Fruit fly (Drosophila melanogaster) whole organism, wandering third instar larva: ENCODE measurements around the gene CG3630.

Experiments
- CG32264 ChIP-seq: fragments of 200-800 bp; sonication (Bioruptor generic); optimal IDR thresholded peaks from 2 replicates; lab custom pipeline; 2016; ENCODE audit warnings: missing biosample characterization, missing genetic modification characterization
- CG9705 ChIP-seq: fragments of 200-800 bp; sonication (Bioruptor generic); optimal IDR thresholded peaks from 2 replicates; lab custom pipeline; 2018; ENCODE audit warnings: missing biosample characterization, mild to moderate bottlenecking, missing genetic modification characterization
- GATAd ChIP-seq: sonication (Bioruptor generic); optimal IDR thresholded peaks from 2 replicates; lab custom pipeline; 2016; ENCODE audit warnings: missing biosample characterization, missing genetic modification characterization
- Hr83 ChIP-seq: fragments of 200-300 bp; sonication (Bioruptor generic); optimal IDR thresholded peaks from 2 replicates; lab custom pipeline; 2016; ENCODE audit warnings: missing biosample characterization, mild to moderate bottlenecking, missing genetic modification characterization, moderate library complexity; ENCODE audit not compliant: poor library complexity, severe bottlenecking
- Jra ChIP-seq: sonication (Bioruptor generic); optimal IDR thresholded peaks from 2 replicates; lab custom pipeline; 2016; ENCODE audit warnings: missing biosample characterization, missing genetic modification characterization
- Mio ChIP-seq: sonication (Bioruptor generic); optimal IDR thresholded peaks from 2 replicates; lab custom pipeline; 2016; ENCODE audit warnings: missing biosample characterization, missing genetic modification characterization
- N ChIP-seq: fragments of >200 bp; optimal IDR thresholded peaks from 2 replicates; lab custom pipeline; 2018; ENCODE audit warnings: missing biosample characterization, missing external identifiers, missing genetic modification characterization
- OdsH ChIP-seq: fragments of 200-800 bp; sonication (Bioruptor generic); optimal IDR thresholded peaks from 2 replicates; lab custom pipeline; 2016; ENCODE audit warnings: missing biosample characterization, mild to moderate bottlenecking, missing genetic modification characterization
- Rel ChIP-seq, 2 experiments: fragments of 200-800 bp; sonication (Bioruptor generic) in 1 of 2; optimal IDR thresholded peaks; 2 replicates in 1 of 2; 3 replicates in 1 of 2; lab custom pipeline; 2016 to 2019; ENCODE audit warnings: mild to moderate bottlenecking in 2 of 2, missing biosample characterization in 2 of 2, missing genetic modification characterization in 2 of 2, moderate library complexity in 1 of 2
- Sp1 ChIP-seq: fragments of 200-800 bp; sonication (Bioruptor generic); optimal IDR thresholded peaks from 3 replicates; lab custom pipeline; 2019; ENCODE audit warnings: missing biosample characterization, mild to moderate bottlenecking, missing genetic modification characterization, moderate library complexity
- Vsx2 ChIP-seq: fragments of 200-300, 225-300 bp; sonication (Bioruptor generic); optimal IDR thresholded peaks from 2 replicates; lab custom pipeline; 2018; ENCODE audit warnings: missing biosample characterization, missing genetic modification characterization; ENCODE audit not compliant: partially characterized antibody
- br ChIP-seq: fragments of 200-800 bp; sonication (Bioruptor generic); optimal IDR thresholded peaks from 2 replicates; lab custom pipeline; 2016; ENCODE audit warnings: missing biosample characterization, missing genetic modification characterization
- brk ChIP-seq: fragments of 200-800 bp; sonication (Bioruptor generic); optimal IDR thresholded peaks from 2 replicates; lab custom pipeline; 2016; ENCODE audit warnings: missing biosample characterization, mild to moderate bottlenecking, missing genetic modification characterization
- dl ChIP-seq, 2 experiments: fragments of 175-275, 200-275 bp in 1 of 2; fragments of 200-275 bp in 1 of 2; sonication (Bioruptor generic); optimal IDR thresholded peaks; lab custom pipeline; 2018; ENCODE audit warnings: mild to moderate bottlenecking in 2 of 2, missing biosample characterization in 2 of 2, missing genetic modification characterization in 2 of 2, moderate library complexity in 2 of 2; ENCODE audit not compliant: partially characterized antibody in 2 of 2, insufficient read depth in 1 of 2
- dsf ChIP-seq: sonication (Bioruptor generic); optimal IDR thresholded peaks from 2 replicates; lab custom pipeline; 2016; ENCODE audit warnings: missing biosample characterization, missing genetic modification characterization, borderline replicate concordance
- fru ChIP-seq: fragments of 200-800 bp; sonication (Bioruptor generic); optimal IDR thresholded peaks from 3 replicates; lab custom pipeline; 2016; ENCODE audit warnings: missing biosample characterization, mild to moderate bottlenecking, missing genetic modification characterization
- h ChIP-seq: fragments of 200-800 bp; sonication (Bioruptor generic); optimal IDR thresholded peaks from 3 replicates; lab custom pipeline; 2016; ENCODE audit warnings: missing biosample characterization, mild to moderate bottlenecking, missing genetic modification characterization
- jim ChIP-seq: fragments of 175-275, 200-325 bp; sonication (Bioruptor generic); optimal IDR thresholded peaks from 2 replicates; lab custom pipeline; 2016; ENCODE audit warnings: missing biosample characterization, mild to moderate bottlenecking, missing genetic modification characterization
- pan ChIP-seq: fragments of >200 bp; optimal IDR thresholded peaks from 2 replicates; lab custom pipeline; 2017
- rgr ChIP-seq: fragments of 200-800 bp; sonication (Bioruptor generic); optimal IDR thresholded peaks from 3 replicates; lab custom pipeline; 2016; ENCODE audit warnings: missing biosample characterization, mild to moderate bottlenecking, missing genetic modification characterization
- sage ChIP-seq: fragments of 200-800 bp; sonication (Bioruptor generic); optimal IDR thresholded peaks from 2 replicates; lab custom pipeline; 2016; ENCODE audit warnings: missing biosample characterization, mild to moderate bottlenecking, missing genetic modification characterization
- sv ChIP-seq: fragments of 200-800 bp; sonication (Bioruptor generic); optimal IDR thresholded peaks from 3 replicates; lab custom pipeline; 2016; ENCODE audit warnings: missing biosample characterization, missing genetic modification characterization
- tai ChIP-seq: sonication (Bioruptor generic); optimal IDR thresholded peaks from 2 replicates; lab custom pipeline; 2016; ENCODE audit warnings: missing biosample characterization, missing genetic modification characterization
- usp ChIP-seq: fragments of >200 bp; optimal IDR thresholded peaks from 2 replicates; lab custom pipeline; 2017; ENCODE audit warnings: missing biosample characterization, missing genetic modification characterization
- woc ChIP-seq: sonication (Bioruptor generic); optimal IDR thresholded peaks from 2 replicates; lab custom pipeline; 2016; ENCODE audit warnings: missing biosample characterization, mild to moderate bottlenecking, missing genetic modification characterization

CG3630 gene

DNA sequence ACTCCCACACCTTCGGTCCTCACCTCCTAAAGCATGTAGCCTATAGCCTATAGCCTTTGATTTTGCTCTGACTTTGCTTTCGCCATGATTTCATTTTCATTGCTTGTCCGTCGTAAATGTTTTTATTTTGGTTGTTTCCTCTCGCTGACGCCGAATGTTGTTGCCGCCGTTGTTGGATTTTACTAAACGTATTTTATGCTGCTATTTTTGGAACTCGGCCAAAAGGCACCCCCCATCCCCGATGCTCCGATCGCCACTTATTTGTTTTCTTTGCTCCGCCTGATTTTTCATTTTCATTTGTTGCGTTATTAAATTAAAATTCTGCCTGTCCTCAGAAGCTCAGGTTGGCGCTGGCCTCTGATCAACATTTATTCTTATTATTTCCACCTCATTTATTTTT, 57.2 kb downstream of the CG3630 start:
- TF ChIP-seq Mio (GFP tag; lab: Kevin White, UChicago) (no peak), jim (GFP tag; lab: Kevin White, UChicago) (no peak), h (no peak), usp (GFP tag; lab: Kevin White, UChicago) (no peak), pan (lab: Kevin White, UChicago) (no peak), Vsx2 (GFP tag; lab: Kevin White, UChicago) (no peak), dl (GFP tag; optimal IDR thresholded peaks at IDR 0.05; lab: Kevin White, UChicago; ENCODE audit: insufficient read depth in 1 of 2, partially characterized antibody in 2 of 2) (no peak), OdsH (no peak), Jra (no peak), N (GFP tag; lab: Kevin White, UChicago) (no peak), Hr83 (GFP tag; lab: Kevin White, UChicago) (no peak), tai (no peak), CG32264 (GFP tag; lab: Kevin White, UChicago) (no peak), br (GFP tag; lab: Kevin White, UChicago) (no peak), sv (GFP tag; lab: Kevin White, UChicago) (no peak), GATAd (no peak), dsf (no peak), rgr (GFP tag; lab: Kevin White, UChicago) (no peak), Rel (GFP tag; optimal IDR thresholded peaks at IDR 0.05; lab: Kevin White, UChicago) (no peak), Rel (tag; optimal IDR thresholded peaks at IDR 0.05; lab: Kevin White, UChicago) (no peak)

DNA sequence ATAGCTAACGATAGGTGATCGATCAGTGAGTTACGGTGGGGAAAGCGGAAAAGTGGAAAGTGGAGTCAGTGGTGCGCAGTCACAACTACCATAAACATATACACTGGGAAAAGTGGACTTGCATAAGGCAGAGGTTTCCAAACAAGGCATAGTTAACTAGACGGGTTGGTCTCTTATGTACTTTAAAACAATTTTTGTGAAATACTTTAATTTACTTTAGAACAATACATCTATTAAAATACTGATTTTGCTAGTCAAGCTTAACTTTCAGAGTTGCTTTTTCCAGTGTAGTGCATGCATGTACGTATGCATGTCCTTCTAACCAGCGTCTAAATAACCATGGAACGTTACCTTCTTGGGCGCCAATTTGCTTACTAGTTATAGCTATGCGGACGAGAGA, 57.9 kb downstream of the CG3630 start:
- TF ChIP-seq brk (GFP tag; lab: Kevin White, UChicago) (no peak), br (GFP tag; lab: Kevin White, UChicago) (no peak), woc (no peak), Vsx2 (GFP tag; lab: Kevin White, UChicago) (no peak), sage (GFP tag; lab: Kevin White, UChicago) (no peak), CG9705 (no peak), fru (GFP tag; lab: Kevin White, UChicago) (no peak), Hr83 (GFP tag; lab: Kevin White, UChicago) (no peak), h (no peak)

DNA sequence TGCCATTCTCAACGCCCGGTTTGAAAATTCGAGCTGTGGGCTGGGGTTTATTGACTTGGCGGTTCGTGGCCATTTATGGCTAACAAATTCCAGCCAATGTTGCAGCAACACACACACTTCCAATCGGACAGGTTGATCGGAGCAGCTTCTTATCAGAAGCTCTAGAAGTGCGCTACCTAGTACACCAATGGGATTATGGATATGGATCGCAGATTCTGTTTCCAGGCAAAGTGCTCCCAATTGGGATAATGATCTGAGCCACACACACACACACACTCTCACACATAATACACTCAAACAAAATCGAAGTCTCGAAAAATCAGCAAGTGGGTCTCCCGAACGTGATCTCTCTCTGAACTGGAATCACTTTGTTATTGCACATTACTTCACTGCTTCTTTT, 59.6 kb downstream of the CG3630 start:
- TF ChIP-seq Sp1 (no peak), OdsH (no peak)
